Fruit fly (Drosophila melanogaster) whole organism, embryonic: ENCODE data around the gene CG14982.

Source experiments
- Abd-B ChIP-seq: fragments of 200-800 bp; sonication (Bioruptor generic); optimal IDR thresholded peaks from 2 replicates; lab custom pipeline; 2018; ENCODE audit warnings: missing biosample characterization, mild to moderate bottlenecking, missing genetic modification characterization, moderate library complexity
- CG10274 ChIP-seq: fragments of 200-800 bp; sonication (Bioruptor generic); optimal IDR thresholded peaks from 3 replicates; lab custom pipeline; 2017; ENCODE audit warnings: missing biosample characterization, mild to moderate bottlenecking, missing genetic modification characterization
- CG10366 ChIP-seq: fragments of 200-800 bp; sonication (Bioruptor generic); IDR thresholded peaks from 2 replicates; pipeline ENCODE4 v1.3.6; 2022; ENCODE audit warnings: missing biosample characterization, missing genetic modification characterization
- CG10462 ChIP-seq: fragments of 200-800 bp; sonication (Bioruptor generic); optimal IDR thresholded peaks from 2 replicates; lab custom pipeline; 2016; ENCODE audit warnings: missing biosample characterization, missing genetic modification characterization
- CG14014 ChIP-seq: fragments of 200-800 bp; sonication (Bioruptor generic); IDR thresholded peaks from 2 replicates; pipeline ENCODE4 v1.3.6; 2022; ENCODE audit warnings: missing biosample characterization, missing genetic modification characterization
- CG1529 ChIP-seq: fragments of 200-800 bp; sonication (Bioruptor generic); optimal IDR thresholded peaks from 3 replicates; lab custom pipeline; 2018; ENCODE audit warnings: missing biosample characterization, missing genetic modification characterization
- CG18599 ChIP-seq: fragments of 200-800 bp; sonication (Bioruptor generic); optimal IDR thresholded peaks from 3 replicates; lab custom pipeline; 2017; ENCODE audit warnings: missing biosample characterization, missing genetic modification characterization, mild to moderate bottlenecking, moderate library complexity, missing genetic modification reagents
- CG2116 ChIP-seq: fragments of 200-800 bp; sonication (Bioruptor generic); optimal IDR thresholded peaks from 3 replicates; lab custom pipeline; 2018; ENCODE audit warnings: missing biosample characterization, mild to moderate bottlenecking, missing genetic modification characterization
- CG32772 ChIP-seq: fragments of 200-800 bp; sonication (Bioruptor generic); IDR thresholded peaks from 2 replicates; pipeline ENCODE4 v1.3.6; 2022; ENCODE audit warnings: missing biosample characterization, missing genetic modification characterization
- CG3838 ChIP-seq: fragments of 200-800 bp; sonication (Bioruptor generic); optimal IDR thresholded peaks from 3 replicates; lab custom pipeline; 2016; ENCODE audit warnings: missing biosample characterization, missing genetic modification characterization
- CG5245 ChIP-seq: fragments of 200-800 bp; sonication (Bioruptor generic); optimal IDR thresholded peaks from 3 replicates; lab custom pipeline; 2016; ENCODE audit warnings: missing biosample characterization, missing genetic modification characterization
- CG6654 ChIP-seq: fragments of 200-800 bp; sonication (Bioruptor generic); optimal IDR thresholded peaks from 2 replicates; lab custom pipeline; 2017; ENCODE audit warnings: missing biosample characterization, mild to moderate bottlenecking, missing genetic modification characterization
- CG6791 ChIP-seq: fragments of 200-800 bp; sonication (Bioruptor generic); IDR thresholded peaks from 3 replicates; pipeline ENCODE4 v1.3.6; 2022; ENCODE audit warnings: missing biosample characterization, missing genetic modification characterization; ENCODE audit not compliant: partially characterized antibody
- CG8281 ChIP-seq: fragments of 200-800 bp; sonication (Bioruptor generic); optimal IDR thresholded peaks from 2 replicates; lab custom pipeline; 2018; ENCODE audit warnings: missing biosample characterization, mild to moderate bottlenecking, missing genetic modification characterization, moderate library complexity
- CG8478 ChIP-seq: fragments of >200 bp; optimal IDR thresholded peaks from 2 replicates; lab custom pipeline; 2018
- CG9876 ChIP-seq: fragments of 200-800 bp; sonication (Bioruptor generic); optimal IDR thresholded peaks from 2 replicates; lab custom pipeline; 2016; ENCODE audit warnings: missing biosample characterization, missing genetic modification characterization
- CoRest ChIP-seq: fragments of 200-800 bp; sonication (Bioruptor generic); optimal IDR thresholded peaks from 3 replicates; lab custom pipeline; 2018; ENCODE audit warnings: missing biosample characterization, mild to moderate bottlenecking, missing genetic modification characterization, moderate library complexity
- Dip2 ChIP-seq: fragments of 200-800 bp; sonication (Bioruptor generic); IDR thresholded peaks from 2 replicates; pipeline ENCODE4 v1.3.6; 2022; ENCODE audit warnings: missing biosample characterization, missing genetic modification characterization
- HLH54F ChIP-seq: fragments of 200-800 bp; sonication (Bioruptor generic); optimal IDR thresholded peaks from 3 replicates; lab custom pipeline; 2016; ENCODE audit warnings: missing biosample characterization, missing genetic modification characterization
- Jarid2 ChIP-seq: fragments of 200-800 bp; sonication (Bioruptor generic); optimal IDR thresholded peaks from 3 replicates; lab custom pipeline; 2017; ENCODE audit warnings: mild to moderate bottlenecking, missing biosample characterization, missing genetic modification reagents, missing genetic modification characterization
- Lpt ChIP-seq: fragments of >200 bp; optimal IDR thresholded peaks from 2 replicates; lab custom pipeline; 2018; ENCODE audit warnings: missing biosample characterization, missing genetic modification characterization
- Myb ChIP-seq: fragments of 200-800 bp; sonication (Bioruptor generic); optimal IDR thresholded peaks from 2 replicates; lab custom pipeline; 2016; ENCODE audit warnings: missing biosample characterization, missing genetic modification characterization
- Nf-YC ChIP-seq: fragments of 200-800 bp; optimal IDR thresholded peaks from 3 replicates; lab custom pipeline; 2019; ENCODE audit warnings: missing biosample characterization, mild to moderate bottlenecking, missing genetic modification characterization, moderate library complexity
- Opbp ChIP-seq: fragments of 200-800 bp; sonication (Bioruptor generic); IDR thresholded peaks from 3 replicates; pipeline ENCODE4 v1.3.6; 2022; ENCODE audit warnings: missing biosample characterization, missing genetic modification characterization; ENCODE audit not compliant: partially characterized antibody
- Rx ChIP-seq: fragments of 200-800 bp; sonication (Bioruptor generic); IDR thresholded peaks from 2 replicates; pipeline ENCODE4 v1.3.6; 2022; ENCODE audit warnings: missing biosample characterization, missing genetic modification characterization
- Tbp ChIP-seq: fragments of >200 bp; optimal IDR thresholded peaks from 2 replicates; lab custom pipeline; 2018; ENCODE audit warnings: missing biosample characterization, missing genetic modification characterization
- Vsx1 ChIP-seq: fragments of 200-800 bp; sonication (Bioruptor generic); optimal IDR thresholded peaks from 2 replicates; lab custom pipeline; 2017; ENCODE audit warnings: missing biosample characterization, mild to moderate bottlenecking, missing genetic modification characterization, missing genetic modification reagents
- ara ChIP-seq: fragments of 200-800 bp; sonication (Bioruptor generic); IDR thresholded peaks from 2 replicates; pipeline ENCODE4 v1.3.6; 2022; ENCODE audit warnings: missing biosample characterization, missing genetic modification characterization
- chif ChIP-seq, 2 experiments: fragments of 200-800 bp; sonication (Bioruptor generic); optimal IDR thresholded peaks; 3 replicates each; lab custom pipeline; 2016; ENCODE audit warnings: missing biosample characterization in 2 of 2, missing genetic modification characterization in 2 of 2
- ci ChIP-seq: fragments of 200-800 bp; sonication (Bioruptor generic); IDR thresholded peaks from 3 replicates; pipeline ENCODE4 v1.3.6; 2022; ENCODE audit warnings: missing biosample characterization, missing genetic modification characterization
- dmrt11E ChIP-seq: fragments of 200-800 bp; sonication (Bioruptor generic); optimal IDR thresholded peaks from 3 replicates; lab custom pipeline; 2018; ENCODE audit warnings: missing biosample characterization, mild to moderate bottlenecking, missing genetic modification characterization, moderate library complexity
- dmrt99B ChIP-seq: fragments of 200-800 bp; sonication (Bioruptor generic); optimal IDR thresholded peaks from 2 replicates; lab custom pipeline; 2018; ENCODE audit warnings: missing biosample characterization, mild to moderate bottlenecking, missing genetic modification characterization, moderate library complexity
- fd96Cb ChIP-seq: fragments of 200-800 bp; sonication (Bioruptor generic); optimal IDR thresholded peaks from 2 replicates; lab custom pipeline; 2018; ENCODE audit warnings: missing biosample characterization, mild to moderate bottlenecking, missing genetic modification characterization, moderate library complexity
- gce ChIP-seq: fragments of 200-800 bp; sonication (Bioruptor generic); IDR thresholded peaks from 3 replicates; pipeline ENCODE4 v1.3.6; 2022; ENCODE audit warnings: missing biosample characterization, missing genetic modification characterization
- grn ChIP-seq: fragments of 200-800 bp; sonication (Bioruptor generic); optimal IDR thresholded peaks from 3 replicates; lab custom pipeline; 2017; ENCODE audit warnings: missing biosample characterization, missing genetic modification characterization
- gro ChIP-seq: fragments of 200-800 bp; sonication (Bioruptor generic); optimal IDR thresholded peaks from 2 replicates; lab custom pipeline; 2016; ENCODE audit warnings: missing biosample characterization, missing genetic modification characterization
- gsb-n ChIP-seq: fragments of 200-800 bp; sonication (Bioruptor generic); optimal IDR thresholded peaks from 3 replicates; lab custom pipeline; 2018; ENCODE audit warnings: missing biosample characterization, mild to moderate bottlenecking, missing genetic modification characterization
- her ChIP-seq: fragments of 200-800 bp; sonication (Bioruptor generic); optimal IDR thresholded peaks from 2 replicates; lab custom pipeline; 2016; ENCODE audit warnings: missing biosample characterization, missing genetic modification characterization
- jigr1 ChIP-seq: fragments of 200-800 bp; sonication (Bioruptor generic); IDR thresholded peaks from 3 replicates; pipeline ENCODE4 v1.3.6; 2022; ENCODE audit warnings: missing biosample characterization, missing genetic modification characterization
- ken ChIP-seq: fragments of 200-800 bp; sonication (Bioruptor generic); IDR thresholded peaks from 3 replicates; pipeline ENCODE4 v1.3.6; 2022; ENCODE audit warnings: missing biosample characterization, missing genetic modification characterization
- lilli ChIP-seq: fragments of 200-800 bp; sonication (Bioruptor generic); optimal IDR thresholded peaks from 3 replicates; lab custom pipeline; 2016; ENCODE audit warnings: missing biosample characterization, missing genetic modification characterization
- oc ChIP-seq: fragments of 200-800 bp; sonication (Bioruptor generic); optimal IDR thresholded peaks from 2 replicates; lab custom pipeline; 2018; ENCODE audit warnings: missing biosample characterization, mild to moderate bottlenecking, missing genetic modification characterization, moderate library complexity
- odd ChIP-seq: fragments of 200-800 bp; sonication (Bioruptor generic); optimal IDR thresholded peaks from 2 replicates; lab custom pipeline; 2017; ENCODE audit warnings: missing biosample characterization, mild to moderate bottlenecking, missing genetic modification characterization
- pfk ChIP-seq: fragments of 200-800 bp; sonication (Bioruptor generic); optimal IDR thresholded peaks from 2 replicates; lab custom pipeline; 2018; ENCODE audit warnings: missing biosample characterization, mild to moderate bottlenecking, missing genetic modification characterization, moderate library complexity
- pros ChIP-seq: fragments of 200-800 bp; sonication (Bioruptor generic); optimal IDR thresholded peaks from 3 replicates; lab custom pipeline; 2019; ENCODE audit warnings: missing biosample characterization, mild to moderate bottlenecking, missing genetic modification characterization, moderate library complexity
- ranshi ChIP-seq: fragments of 200-800 bp; sonication (Bioruptor generic); IDR thresholded peaks from 2 replicates; pipeline ENCODE4 v1.3.6; 2022; ENCODE audit warnings: missing biosample characterization, missing genetic modification characterization
- sens ChIP-seq: fragments of 200-800 bp; sonication (Bioruptor generic); peaks from one replicate; lab custom pipeline; 2016; ENCODE audit warnings: missing biosample characterization, missing genetic modification characterization
- sna ChIP-seq: fragments of 200-800 bp; sonication (Bioruptor generic); IDR thresholded peaks from 2 replicates; pipeline ENCODE4 v1.3.6; 2022; ENCODE audit warnings: missing biosample characterization, missing genetic modification characterization; ENCODE audit not compliant: partially characterized antibody
- sob ChIP-seq: fragments of 200-800 bp; sonication (Bioruptor generic); IDR thresholded peaks from 2 replicates; pipeline ENCODE4 v1.3.6; 2022; ENCODE audit warnings: missing biosample characterization, missing genetic modification characterization
- tx ChIP-seq: fragments of 200-800 bp; sonication (Bioruptor generic); optimal IDR thresholded peaks from 2 replicates; lab custom pipeline; 2016; ENCODE audit warnings: missing biosample characterization, missing genetic modification characterization
- wek ChIP-seq: fragments of 200-800 bp; sonication (Bioruptor generic); optimal IDR thresholded peaks from 3 replicates; lab custom pipeline; 2018; ENCODE audit warnings: missing biosample characterization, mild to moderate bottlenecking, missing genetic modification characterization, moderate library complexity

CG14982 gene

DNA sequence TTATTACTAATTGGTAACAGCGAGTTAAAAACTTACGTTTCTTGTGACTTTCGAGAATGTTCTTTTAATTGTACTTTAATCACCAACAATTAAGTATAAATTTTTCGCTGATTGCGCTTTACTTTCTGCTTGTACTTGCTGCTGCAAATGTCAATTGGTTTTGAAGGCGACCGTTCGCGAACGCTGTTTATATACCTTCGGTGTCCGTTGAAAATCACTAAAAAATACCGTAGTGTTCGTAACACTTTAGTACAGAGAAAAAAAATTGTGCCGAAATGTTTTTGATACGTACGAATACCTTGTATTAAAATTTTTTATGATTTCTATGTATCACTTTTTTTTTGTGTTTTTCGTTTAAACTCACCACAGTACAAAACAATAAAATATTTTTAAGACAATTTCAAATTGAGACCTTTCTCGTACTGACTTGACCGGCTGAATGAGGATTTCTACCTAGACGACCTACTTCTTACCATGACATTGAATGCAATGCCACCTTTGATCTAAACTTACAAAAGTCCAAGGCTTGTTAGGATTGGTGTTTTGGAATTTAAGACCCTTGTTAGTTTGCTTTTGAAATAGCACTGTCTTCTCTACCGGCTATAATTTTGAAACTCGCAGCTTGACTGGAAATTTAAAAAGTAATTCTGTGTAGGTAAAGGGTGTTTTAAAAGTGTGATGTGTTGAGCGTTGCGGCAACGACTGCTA lies 39.9 kb upstream of the CG14982 start, which contains the start of gene Ubi-p63E (continued):
- TF ChIP-seq CG2116 (GFP tag; lab: Kevin White, UChicago) (peak; percentile 33), dmrt99B (peak; percentile 64), Tbp (no peak), CG1529 (GFP tag; lab: Kevin White, UChicago) (peak; percentile 40), gro (GFP tag; lab: Kevin White, UChicago) (peak; percentile 62), chif (GFP tag; optimal IDR thresholded peaks at IDR 0.05; lab: Kevin White, UChicago) (peak; percentile 60 to 61), ken (GFP tag; lab: Robert Waterston, UW) (no peak), odd (no peak), CG14014 (GFP tag; lab: Robert Waterston, UW) (no peak), her (GFP tag; lab: Kevin White, UChicago) (peak; percentile 64), CG8281 (tag; lab: Kevin White, UChicago) (peak; percentile 26), ci (GFP tag; lab: Robert Waterston, UW) (no peak), Vsx1 (GFP tag; lab: Kevin White, UChicago) (no peak), Dip2 (GFP tag; lab: Robert Waterston, UW) (no peak), Lpt (GFP tag; lab: Kevin White, UChicago) (no peak), gce (GFP tag; lab: Robert Waterston, UW) (no peak), Opbp (GFP tag; lab: Robert Waterston, UW) (no peak), pfk (GFP tag; lab: Kevin White, UChicago) (peak; percentile 34), Myb (GFP tag; lab: Kevin White, UChicago) (peak; percentile 13), ara (GFP tag; lab: Robert Waterston, UW) (no peak), jigr1 (no peak), CG18599 (GFP tag; lab: Kevin White, UChicago) (peak; percentile 65), oc (tag; lab: Kevin White, UChicago) (peak; percentile 34), Jarid2 (peak; percentile 64), wek (GFP tag; lab: Kevin White, UChicago) (peak; percentile 54), lilli (GFP tag; lab: Kevin White, UChicago) (peak; percentile 4), pros (no peak), Nf-YC (tag; lab: Kevin White, UChicago) (peak; percentile 33), CoRest (peak; percentile 74), gsb-n (tag; lab: Kevin White, UChicago) (peak; percentile 50), CG10274 (GFP tag; lab: Kevin White, UChicago) (peak; percentile 8), CG32772 (GFP tag; lab: Robert Waterston, UW) (no peak), grn (GFP tag; lab: Kevin White, UChicago) (no peak), Abd-B (GFP tag; lab: Kevin White, UChicago) (peak; percentile 67), ranshi (GFP tag; lab: Robert Waterston, UW) (no peak), CG5245 (peak; percentile 1), sna (GFP tag; lab: Robert Waterston, UW) (no peak), CG6654 (peak; percentile 37), tx (GFP tag; lab: Kevin White, UChicago) (peak; percentile 67), sens (GFP tag; lab: Kevin White, UChicago) (peak; percentile 94), HLH54F (peak; percentile 65), sob (GFP tag; lab: Robert Waterston, UW) (no peak), fd96Cb (tag; lab: Kevin White, UChicago) (peak; percentile 64), CG8478 (lab: Kevin White, UChicago) (no peak), CG10462 (no peak), dmrt11E (peak; percentile 65), CG3838 (GFP tag; lab: Kevin White, UChicago) (peak; percentile 35), Rx (GFP tag; lab: Robert Waterston, UW) (no peak), CG9876 (GFP tag; lab: Kevin White, UChicago) (peak; percentile 21), CG6791 (GFP tag; lab: Robert Waterston, UW) (no peak), CG10366 (GFP tag; lab: Robert Waterston, UW) (no peak)
